Worm (Caenorhabditis elegans) whole organism, L4 larva: ENCODE measurements around the gene pfs-2.
A peak's percentile ranks its signal among the peaks of the same experiment; 100 is the strongest.

Experiments
- D1046.2 ChIP-seq: fragments of 200-800 bp; sonication (Bioruptor generic); IDR thresholded peaks from 2 replicates; pipeline ENCODE4 v1.3.6; 2022; ENCODE audit warnings: missing genetic modification characterization, missing compliant biosample characterization
- F37D6.2 ChIP-seq: sonication (generic microtip); optimal IDR thresholded peaks from 2 replicates; lab custom pipeline; 2016; ENCODE audit warnings: mild to moderate bottlenecking, missing genetic modification characterization, missing compliant biosample characterization
- R02D3.7 ChIP-seq: fragments of 150-350 bp; sonication (generic microtip); optimal IDR thresholded peaks from 3 replicates; lab custom pipeline; 2014; ENCODE audit warnings: missing biosample characterization, missing genetic modification characterization
- T26A8.4 ChIP-seq: fragments of 200-800 bp; sonication (Bioruptor generic); IDR thresholded peaks from 2 replicates; pipeline ENCODE4 v1.3.6; 2022; ENCODE audit warnings: missing genetic modification characterization, missing compliant biosample characterization
- Y75B8A.6 ChIP-seq: fragments of 200-800 bp; sonication (Bioruptor generic); IDR thresholded peaks from 2 replicates; pipeline ENCODE4 v1.3.6; 2022; ENCODE audit warnings: missing genetic modification reagents, missing genetic modification characterization, missing compliant biosample characterization
- ZK546.5 ChIP-seq, 2 experiments: sonication (generic microtip); optimal IDR thresholded peaks; 2 replicates each; lab custom pipeline; 2017; ENCODE audit warnings: missing biosample characterization in 2 of 2, missing genetic modification characterization in 2 of 2
- aly-2 ChIP-seq: sonication (generic microtip); optimal IDR thresholded peaks from 2 replicates; lab custom pipeline; 2018; ENCODE audit warnings: missing biosample characterization, missing genetic modification characterization
- arid-1 ChIP-seq: fragments of 200-800 bp; sonication (Bioruptor generic); conservative IDR thresholded peaks from 2 replicates; pipeline ENCODE4 v1.3.6; 2022; ENCODE audit warnings: missing genetic modification reagents, missing genetic modification characterization, missing compliant biosample characterization
- ceh-62 ChIP-seq: sonication (generic microtip); optimal IDR thresholded peaks from 2 replicates; lab custom pipeline; 2017; ENCODE audit warnings: missing biosample characterization, missing genetic modification characterization
- ctbp-1 ChIP-seq: fragments of 200-800 bp; sonication (Bioruptor generic); IDR thresholded peaks from 2 replicates; pipeline ENCODE4 v1.3.6; 2022; ENCODE audit warnings: missing genetic modification reagents, missing genetic modification characterization, missing compliant biosample characterization
- daf-16 ChIP-seq, 3 experiments: sonication (generic microtip); optimal IDR thresholded peaks; 2 replicates each; lab custom pipeline; 2016 to 2017; ENCODE audit warnings: missing genetic modification characterization in 3 of 3, missing genetic modification reagents in 3 of 3, mild to moderate bottlenecking in 2 of 3, missing compliant biosample characterization in 2 of 3, missing biosample characterization in 1 of 3, moderate library complexity in 1 of 3
- daf-8 ChIP-seq: fragments of 200-800 bp; sonication (Bioruptor generic); IDR thresholded peaks from 2 replicates; pipeline ENCODE4 v1.3.6; 2022; ENCODE audit warnings: missing genetic modification characterization, missing compliant biosample characterization
- dpl-1 ChIP-seq: fragments of 150-350 bp; optimal IDR thresholded peaks from 2 replicates; lab custom pipeline; 2014; ENCODE audit warnings: missing biosample characterization, missing genetic modification reagents, missing genetic modification characterization
- duxl-1 ChIP-seq: sonication (generic microtip); optimal IDR thresholded peaks from 2 replicates; lab custom pipeline; 2016; ENCODE audit warnings: mild to moderate bottlenecking, missing genetic modification characterization, moderate library complexity, missing compliant biosample characterization; ENCODE audit not compliant: poor library complexity
- dve-1 ChIP-seq: sonication (generic microtip); optimal IDR thresholded peaks from 2 replicates; lab custom pipeline; 2017; ENCODE audit warnings: antibody characterized with exemption, mild to moderate bottlenecking, missing genetic modification characterization, missing compliant biosample characterization; ENCODE audit not compliant: insufficient read depth
- egl-43 ChIP-seq: fragments of 200-800 bp; sonication (Bioruptor generic); IDR thresholded peaks from 2 replicates; pipeline ENCODE4 v1.3.6; 2022; ENCODE audit warnings: missing genetic modification reagents, missing genetic modification characterization, missing compliant biosample characterization
- fkh-10 ChIP-seq: fragments of 150-350 bp; optimal IDR thresholded peaks from 2 replicates; lab custom pipeline; 2014; ENCODE audit warnings: missing biosample characterization, missing genetic modification reagents, missing genetic modification characterization
- hif-1 ChIP-seq, 2 experiments: sonication (generic microtip); optimal IDR thresholded peaks; 2 replicates each; lab custom pipeline; 2016 to 2017; ENCODE audit warnings: missing compliant biosample characterization in 2 of 2, missing genetic modification characterization in 2 of 2, missing genetic modification reagents in 2 of 2, missing genotype in 2 of 2, mild to moderate bottlenecking in 1 of 2
- hlh-11 ChIP-seq: fragments of 200-800 bp; sonication (Bioruptor generic); optimal IDR thresholded peaks from 2 replicates; lab custom pipeline; 2018; ENCODE audit warnings: mild to moderate bottlenecking, missing genetic modification characterization, missing compliant biosample characterization
- hlh-30 ChIP-seq: sonication (generic microtip); optimal IDR thresholded peaks from 2 replicates; lab custom pipeline; 2017; ENCODE audit warnings: antibody characterized with exemption, mild to moderate bottlenecking, missing genetic modification characterization, missing compliant biosample characterization; ENCODE audit not compliant: insufficient read depth
- jun-1 ChIP-seq: fragments of 150-350 bp; optimal IDR thresholded peaks from 2 replicates; lab custom pipeline; 2014; ENCODE audit warnings: missing biosample characterization, missing genetic modification reagents, missing genetic modification characterization
- lin-38 ChIP-seq: fragments of 200-800 bp; sonication (Bioruptor generic); IDR thresholded peaks from 2 replicates; pipeline ENCODE4 v1.3.6; 2022; ENCODE audit warnings: missing genetic modification reagents, missing genetic modification characterization, missing compliant biosample characterization
- lsy-2 ChIP-seq, 2 experiments: fragments of 150-350 bp in 1 of 2; sonication (generic microtip) in 1 of 2; optimal IDR thresholded peaks; 2 replicates each; lab custom pipeline; 2014 to 2017; ENCODE audit warnings: missing biosample characterization in 2 of 2, missing genetic modification characterization in 2 of 2
- madf-5 ChIP-seq, 2 experiments: fragments of 200-800 bp; sonication (Bioruptor generic); IDR thresholded peaks; 2 replicates each; pipeline ENCODE4 v1.3.6; 2022; ENCODE audit warnings: missing compliant biosample characterization in 2 of 2, missing genetic modification characterization in 2 of 2
- mdl-1 ChIP-seq, 2 experiments: fragments of 150-350 bp in 1 of 2; sonication (generic microtip) in 1 of 2; optimal IDR thresholded peaks; 2 replicates each; lab custom pipeline; 2014 to 2017; ENCODE audit warnings: missing biosample characterization in 2 of 2, missing genetic modification characterization in 2 of 2
- mep-1 ChIP-seq: fragments of 150-350 bp; sonication (generic microtip); optimal IDR thresholded peaks from 3 replicates; lab custom pipeline; 2014; ENCODE audit warnings: missing biosample characterization, missing genetic modification characterization
- mxl-2 ChIP-seq: fragments of 200-800 bp; sonication (Bioruptor generic); conservative IDR thresholded peaks from 2 replicates; pipeline ENCODE4 v1.3.6; 2022; ENCODE audit warnings: missing genetic modification reagents, missing genetic modification characterization, missing compliant biosample characterization
- nhr-102 ChIP-seq: sonication (generic microtip); optimal IDR thresholded peaks from 2 replicates; lab custom pipeline; 2016; ENCODE audit warnings: mild to moderate bottlenecking, missing genetic modification characterization, moderate library complexity, missing compliant biosample characterization
- nhr-28 ChIP-seq: fragments of 150-350 bp; optimal IDR thresholded peaks from 2 replicates; lab custom pipeline; 2014; ENCODE audit warnings: missing biosample characterization, missing genetic modification characterization
- nhr-42 ChIP-seq: fragments of 200-800 bp; sonication (Bioruptor generic); IDR thresholded peaks from 2 replicates; pipeline ENCODE4 v1.3.6; 2022; ENCODE audit warnings: missing genetic modification characterization, missing compliant biosample characterization
- nhr-48 ChIP-seq: sonication (generic microtip); optimal IDR thresholded peaks from 2 replicates; lab custom pipeline; 2016; ENCODE audit warnings: mild to moderate bottlenecking, missing genetic modification characterization, missing compliant biosample characterization
- nhr-77 ChIP-seq: fragments of 150-350 bp; optimal IDR thresholded peaks from 2 replicates; lab custom pipeline; 2014; ENCODE audit warnings: missing biosample characterization, missing genetic modification characterization
- pha-4 ChIP-seq, 2 experiments: fragments of 150-350 bp in 1 of 2; fragments of 200-800 bp in 1 of 2; sonication (Bioruptor generic) in 1 of 2; IDR thresholded peaks in 1 of 2; optimal IDR thresholded peaks in 1 of 2; 2 replicates each; pipeline versions ENCODE4 v1.3.6 to Lab custom; 2014 to 2022; ENCODE audit warnings: missing genetic modification characterization in 2 of 2, missing genetic modification reagents in 2 of 2, missing biosample characterization in 1 of 2, missing compliant biosample characterization in 1 of 2
- php-3 ChIP-seq: fragments of 200-800 bp; sonication (Bioruptor generic); IDR thresholded peaks from 2 replicates; pipeline ENCODE4 v1.3.6; 2022; ENCODE audit warnings: missing genetic modification reagents, missing genetic modification characterization, missing compliant biosample characterization
- saeg-2 ChIP-seq: fragments of 200-800 bp; sonication (Bioruptor generic); IDR thresholded peaks from 2 replicates; pipeline ENCODE4 v1.3.6; 2022; ENCODE audit warnings: missing genetic modification reagents, missing genetic modification characterization, missing compliant biosample characterization
- set-16 ChIP-seq: fragments of 200-800 bp; sonication (Bioruptor generic); IDR thresholded peaks from 2 replicates; pipeline ENCODE4 v1.3.6; 2022; ENCODE audit warnings: missing genetic modification reagents, missing genetic modification characterization, missing compliant biosample characterization
- snpc-1.2 ChIP-seq: fragments of 200-800 bp; sonication (Bioruptor generic); IDR thresholded peaks from 2 replicates; pipeline ENCODE4 v1.3.6; 2022; ENCODE audit warnings: missing genetic modification reagents, missing genetic modification characterization, missing compliant biosample characterization
- vab-7 ChIP-seq: fragments of 200-800 bp; sonication (Bioruptor generic); IDR thresholded peaks from 2 replicates; pipeline ENCODE4 v1.3.6; 2022; ENCODE audit warnings: missing genetic modification reagents, missing genetic modification characterization, missing compliant biosample characterization
- zip-11 ChIP-seq: fragments of 200-800 bp; sonication (Bioruptor generic); IDR thresholded peaks from 2 replicates; pipeline ENCODE4 v1.3.6; 2022; ENCODE audit warnings: missing genetic modification characterization, missing compliant biosample characterization
- zip-2 ChIP-seq: fragments of 150-350 bp; optimal IDR thresholded peaks from 2 replicates; lab custom pipeline; 2014; ENCODE audit warnings: missing biosample characterization, missing genetic modification characterization
- ztf-7 ChIP-seq: fragments of 150-350 bp; optimal IDR thresholded peaks from 2 replicates; lab custom pipeline; 2014; ENCODE audit warnings: missing biosample characterization, missing genetic modification characterization

pfs-2 gene

ce11 chrII:14406117-14406935 is 48.2 kb downstream of the pfs-2 start (continued):
- TF ChIP-seq F37D6.2 (tag; lab: Kevin White, UChicago) (no peak), jun-1 (no peak), R02D3.7 (tag; lab: Kevin White, UChicago) (no peak), ceh-62 (tag; lab: Kevin White, UChicago) (no peak), fkh-10 (no peak), ZK546.5 (tag; optimal IDR thresholded peaks at IDR 0.05; lab: Kevin White, UChicago) (no peak), nhr-28 (tag; lab: Kevin White, UChicago) (peak; percentile 0), nhr-48 (tag; lab: Kevin White, UChicago) (no peak), daf-8 (GFP tag; lab: Robert Waterston, UW) (no peak), pha-4 (GFP tag; IDR thresholded peaks at IDR 0.05; lab: Robert Waterston, UW) (no peak; the same call in 1 of the 2 replicates), pha-4 (tag; optimal IDR thresholded peaks at IDR 0.05; lab: Kevin White, UChicago) (peak; percentile 83), set-16 (GFP tag; lab: Robert Waterston, UW) (peak; percentile 67; the same call in 1 of the 2 replicates)

ce11 chrII:14407332-14408270 is 49.4 kb downstream of the pfs-2 start:
- TF ChIP-seq hlh-11 (tag; lab: Kevin White, UChicago), result peak; percentile 63
- peak; percentile 56 for TF ChIP-seq ztf-7 (tag; lab: Kevin White, UChicago)
- TF ChIP-seq saeg-2, result peak; percentile 76
- TF ChIP-seq nhr-102 (tag; lab: Kevin White, UChicago), result peak; percentile 70
- peak; percentile 31 for TF ChIP-seq dpl-1
- no peak for TF ChIP-seq mxl-2
- peak; percentile 52 for TF ChIP-seq egl-43 (GFP tag; lab: Robert Waterston, UW)
- no peak for TF ChIP-seq aly-2 (tag; lab: Kevin White, UChicago)
- TF ChIP-seq madf-5 (GFP tag; IDR thresholded peaks at IDR 0.05; lab: Robert Waterston, UW), result peak in 1 of 2 experiments; percentile 4; a peak in 1 of 4 replicates
- peak; percentile 72 for TF ChIP-seq lin-38
- TF ChIP-seq dve-1 (tag; lab: Kevin White, UChicago), result peak; percentile 74
- TF ChIP-seq Y75B8A.6 (GFP tag; lab: Robert Waterston, UW), result no peak
- peak; percentile 95 for TF ChIP-seq T26A8.4 (GFP tag; lab: Robert Waterston, UW)
- TF ChIP-seq zip-2 (tag; lab: Kevin White, UChicago), result peak; percentile 38
- no peak for TF ChIP-seq jun-1
- TF ChIP-seq snpc-1.2, result 0 out of 2 replicates have a peak, but pooled peaks have one; percentile 40
- peak; percentile 39 for TF ChIP-seq duxl-1 (tag; lab: Kevin White, UChicago)
- TF ChIP-seq ctbp-1 (GFP tag; lab: Robert Waterston, UW), result 0 out of 2 replicates have a peak, but pooled peaks have one; percentile 62
- TF ChIP-seq ceh-62 (tag; lab: Kevin White, UChicago), result no peak
- TF ChIP-seq D1046.2 (GFP tag; lab: Robert Waterston, UW), result 0 out of 2 replicates have a peak, but pooled peaks have one; percentile 9
- 0 out of 2 replicates have a peak, but pooled peaks have one; percentile 5 for TF ChIP-seq zip-11 (GFP tag; lab: Robert Waterston, UW)
- 0 out of 2 replicates have a peak, but pooled peaks have one; percentile 42 for TF ChIP-seq arid-1
- TF ChIP-seq pha-4 (GFP tag; IDR thresholded peaks at IDR 0.05; lab: Robert Waterston, UW), result peak; percentile 75; the same call in 1 of the 2 replicates
- TF ChIP-seq pha-4 (tag; optimal IDR thresholded peaks at IDR 0.05; lab: Kevin White, UChicago), result peak; percentile 68
- no peak for TF ChIP-seq fkh-10
- TF ChIP-seq nhr-42 (GFP tag; lab: Robert Waterston, UW), result peak; percentile 88
- TF ChIP-seq hif-1 (tag; optimal IDR thresholded peaks at IDR 0.05; lab: Kevin White, UChicago), result peak in 1 of 2 experiments; percentile 48
- TF ChIP-seq daf-16 (GFP tag; optimal IDR thresholded peaks at IDR 0.05; lab: Kevin White, UChicago), result no peak
- TF ChIP-seq daf-16 (tag; optimal IDR thresholded peaks at IDR 0.05; lab: Kevin White, UChicago), result peak; percentile 43
- peak; percentile 61 for TF ChIP-seq hlh-30 (tag; lab: Kevin White, UChicago)
- peak; percentile 68 for TF ChIP-seq nhr-77 (tag; lab: Kevin White, UChicago)
- peak in 1 of 2 experiments; percentile 81 for TF ChIP-seq lsy-2 (tag; optimal IDR thresholded peaks at IDR 0.05; lab: Kevin White, UChicago)
- no peak for TF ChIP-seq set-16 (GFP tag; lab: Robert Waterston, UW)
- TF ChIP-seq php-3 (GFP tag; lab: Robert Waterston, UW), result peak; percentile 84
- peak; percentile 51 for TF ChIP-seq mep-1 (tag; lab: Kevin White, UChicago)
- TF ChIP-seq mdl-1 (tag; optimal IDR thresholded peaks at IDR 0.05; lab: Kevin White, UChicago), result peak in 1 of 2 experiments; percentile 16
- no peak for TF ChIP-seq vab-7 (GFP tag; lab: Robert Waterston, UW)
